Fruit fly (Drosophila melanogaster) whole organism, pupa: ENCODE data around the gene Prp18.

Experiments used
- CG10348 ChIP-seq: fragments of 200-800 bp; sonication (Bioruptor generic); IDR thresholded peaks from 2 replicates; pipeline ENCODE4 v1.3.6; 2022; ENCODE audit warnings: missing biosample characterization, missing genetic modification characterization
- CG12605 ChIP-seq: fragments of 200-800 bp; sonication (Bioruptor generic); IDR thresholded peaks from 2 replicates; pipeline ENCODE4 v1.3.6; 2022; ENCODE audit warnings: missing biosample characterization, missing genetic modification characterization
- CG13204 ChIP-seq: fragments of 200-800 bp; sonication (Bioruptor generic); optimal IDR thresholded peaks from 2 replicates; lab custom pipeline; 2018; ENCODE audit warnings: missing biosample characterization, mild to moderate bottlenecking, missing genetic modification characterization, moderate library complexity
- CG14655 ChIP-seq: fragments of 200-800 bp; sonication (Bioruptor generic); optimal IDR thresholded peaks from 3 replicates; lab custom pipeline; 2017; ENCODE audit warnings: mild to moderate bottlenecking, missing biosample characterization, missing genetic modification reagents, missing genetic modification characterization
- CG15710 ChIP-seq: fragments of 200-800 bp; sonication (Bioruptor generic); optimal IDR thresholded peaks from 2 replicates; lab custom pipeline; 2018; ENCODE audit warnings: missing biosample characterization, mild to moderate bottlenecking, missing genetic modification characterization, moderate library complexity
- CG17806 ChIP-seq: fragments of 200-800 bp; sonication (Bioruptor generic); optimal IDR thresholded peaks from 2 replicates; lab custom pipeline; 2018; ENCODE audit warnings: missing biosample characterization, mild to moderate bottlenecking, missing genetic modification characterization, moderate library complexity
- CG32121 ChIP-seq: fragments of 200-800 bp; sonication (Bioruptor generic); IDR thresholded peaks from 2 replicates; pipeline ENCODE4 v1.3.6; 2022; ENCODE audit warnings: missing biosample characterization, missing genetic modification characterization
- CG34367 ChIP-seq: fragments of 200-800 bp; sonication (Bioruptor generic); optimal IDR thresholded peaks from 2 replicates; lab custom pipeline; 2018; ENCODE audit warnings: missing biosample characterization, mild to moderate bottlenecking, missing genetic modification characterization
- CG4496 ChIP-seq: fragments of 200-800 bp; sonication (Bioruptor generic); IDR thresholded peaks from 3 replicates; pipeline ENCODE4 v1.3.6; 2022; ENCODE audit warnings: missing biosample characterization, missing genetic modification characterization
- CG8159 ChIP-seq: fragments of 200-800 bp; sonication (Bioruptor generic); optimal IDR thresholded peaks from 3 replicates; lab custom pipeline; 2018; ENCODE audit warnings: missing biosample characterization, mild to moderate bottlenecking, missing genetic modification characterization, moderate library complexity
- CG8301 ChIP-seq: fragments of 200-800 bp; sonication (Bioruptor generic); optimal IDR thresholded peaks from 2 replicates; lab custom pipeline; 2018; ENCODE audit warnings: missing biosample characterization, mild to moderate bottlenecking, missing genetic modification characterization
- CG9948 ChIP-seq: fragments of 200-800 bp; sonication (Bioruptor generic); optimal IDR thresholded peaks from 2 replicates; lab custom pipeline; 2018; ENCODE audit warnings: missing biosample characterization, mild to moderate bottlenecking, missing genetic modification characterization, moderate library complexity
- D1 ChIP-seq: fragments of 200-800 bp; sonication (Bioruptor generic); optimal IDR thresholded peaks from 2 replicates; lab custom pipeline; 2018; ENCODE audit warnings: missing biosample characterization, mild to moderate bottlenecking, missing genetic modification characterization, moderate library complexity
- EcR ChIP-seq: fragments of 200-800 bp; sonication (Bioruptor generic); optimal IDR thresholded peaks from 3 replicates; lab custom pipeline; 2019; ENCODE audit warnings: missing biosample characterization, missing genetic modification characterization, mild to moderate bottlenecking, moderate library complexity, missing genetic modification reagents
- Ets98B ChIP-seq: fragments of 200-800 bp; sonication (Bioruptor generic); IDR thresholded peaks from 2 replicates; pipeline ENCODE4 v1.3.6; 2022; ENCODE audit warnings: missing biosample characterization, missing genetic modification characterization
- Pif1A ChIP-seq: fragments of 200-800 bp; sonication (Bioruptor generic); optimal IDR thresholded peaks from 3 replicates; lab custom pipeline; 2016; ENCODE audit warnings: missing biosample characterization, missing genetic modification characterization
- Pif1B ChIP-seq: fragments of 200-800 bp; sonication (Bioruptor generic); optimal IDR thresholded peaks from 3 replicates; lab custom pipeline; 2016; ENCODE audit warnings: missing biosample characterization, missing genetic modification characterization
- Snoo ChIP-seq: fragments of 200-800 bp; sonication (Bioruptor generic); optimal IDR thresholded peaks from 3 replicates; lab custom pipeline; 2017; ENCODE audit warnings: missing biosample characterization, mild to moderate bottlenecking, missing genetic modification characterization, inconsistent platforms
- fd96Ca ChIP-seq: fragments of 200-800 bp; sonication (Bioruptor generic); IDR thresholded peaks from 3 replicates; pipeline ENCODE4 v1.3.6; 2022; ENCODE audit warnings: missing biosample characterization, missing genetic modification characterization
- gl ChIP-seq: fragments of 200-800 bp; sonication (Bioruptor generic); optimal IDR thresholded peaks from 2 replicates; lab custom pipeline; 2018; ENCODE audit warnings: missing biosample characterization, mild to moderate bottlenecking, missing genetic modification characterization
- rn ChIP-seq: fragments of 200-800 bp; sonication (Bioruptor generic); IDR thresholded peaks from 2 replicates; pipeline ENCODE4 v1.3.6; 2022; ENCODE audit warnings: missing biosample characterization, missing genetic modification characterization

Gene Prp18

dm6 chr3R:19036521-19037142, 5.6 kb upstream of the Prp18 start:
- TF ChIP-seq CG14655 (GFP tag; lab: Kevin White, UChicago) (no peak), CG8301 (tag; lab: Kevin White, UChicago) (no peak), CG9948 (tag; lab: Kevin White, UChicago) (no peak), CG8159 (tag; lab: Kevin White, UChicago) (no peak), Pif1B (GFP tag; lab: Kevin White, UChicago) (no peak)

- TF ChIP-seq CG14655 (GFP tag; lab: Kevin White, UChicago) (no peak), D1 (tag; lab: Kevin White, UChicago) (no peak), Ets98B (GFP tag; lab: Robert Waterston, UW) (peak; percentile 41)
- TF ChIP-seq, all 21 proteins: peak for 1
Observed at dm6 chr3R:19033238-19033637, 2.2 kb upstream of the Prp18 start, which contains the start of gene CG6026. Gene CG6026, plus strand, starts transcription at chr3R:19033538.

dm6 chr3R:19028758-19029157, 2.3 kb downstream of the Prp18 start, which contains the start of the genes GatA and P5cr:
Gene GatA, minus strand, starts transcription at chr3R:19028857.
Gene P5cr, plus strand, starts transcription at chr3R:19028931.
- TF ChIP-seq CG15710 (peak; percentile 70), Pif1A (GFP tag; lab: Kevin White, UChicago) (no peak), CG32121 (GFP tag; lab: Robert Waterston, UW) (peak; percentile 81), rn (GFP tag; lab: Robert Waterston, UW) (peak; percentile 70), fd96Ca (GFP tag; lab: Robert Waterston, UW) (peak; percentile 92), D1 (tag; lab: Kevin White, UChicago) (no peak), CG10348 (GFP tag; lab: Robert Waterston, UW) (peak; percentile 64; the same call in 1 of the 2 replicates), CG12605 (GFP tag; lab: Robert Waterston, UW) (peak; percentile 80), CG9948 (tag; lab: Kevin White, UChicago) (peak; percentile 59), CG4496 (peak; percentile 94), EcR (GFP tag; lab: Kevin White, UChicago) (peak; percentile 82), Pif1B (GFP tag; lab: Kevin White, UChicago) (no peak), CG34367 (tag; lab: Kevin White, UChicago) (peak; percentile 56), CG8159 (tag; lab: Kevin White, UChicago) (no peak), CG8301 (tag; lab: Kevin White, UChicago) (peak; percentile 69), Ets98B (GFP tag; lab: Robert Waterston, UW) (peak; percentile 94), gl (tag; lab: Kevin White, UChicago) (peak; percentile 45), CG13204 (GFP tag; lab: Kevin White, UChicago) (no peak), Snoo (tag; lab: Kevin White, UChicago) (peak; percentile 20), CG14655 (GFP tag; lab: Kevin White, UChicago) (no peak), CG17806 (tag; lab: Kevin White, UChicago) (peak; percentile 71)

- no peak for TF ChIP-seq Snoo (tag; lab: Kevin White, UChicago)
- TF ChIP-seq, all 21 proteins: peak for 0
Observed at dm6 chr3R:19027165-19027564, 3.9 kb downstream of the Prp18 start, which contains the start of gene NP15.6. Gene NP15.6, plus strand, starts transcription at chr3R:19027368.

dm6 chr3R:19024761-19025160, 6.3 kb downstream of the Prp18 start, which contains the start of gene CG14285:
Gene CG14285, plus strand, starts transcription at chr3R:19025099.
- TF ChIP-seq CG32121 (GFP tag; lab: Robert Waterston, UW), result peak; percentile 22; the same call in 1 of the 2 replicates
- no peak for TF ChIP-seq CG8301 (tag; lab: Kevin White, UChicago)
- TF ChIP-seq CG12605 (GFP tag; lab: Robert Waterston, UW), result no peak

- no peak for TF ChIP-seq CG8159 (tag; lab: Kevin White, UChicago)
- 0 out of 3 replicates have a peak, but pooled peaks have one; percentile 32 for TF ChIP-seq fd96Ca (GFP tag; lab: Robert Waterston, UW)
- no peak for TF ChIP-seq Pif1B (GFP tag; lab: Kevin White, UChicago)
- peak; percentile 45 for TF ChIP-seq Ets98B (GFP tag; lab: Robert Waterston, UW)
- TF ChIP-seq CG10348 (GFP tag; lab: Robert Waterston, UW), result no peak
- TF ChIP-seq Pif1A (GFP tag; lab: Kevin White, UChicago), result no peak
- peak; percentile 70 for TF ChIP-seq CG4496
- TF ChIP-seq CG32121 (GFP tag; lab: Robert Waterston, UW), result peak; percentile 32; the same call in 1 of the 2 replicates
- peak; percentile 13 for TF ChIP-seq CG15710
- TF ChIP-seq CG13204 (GFP tag; lab: Kevin White, UChicago), result no peak
Observed at dm6 chr3R:19023862-19024261, 7.2 kb downstream of the Prp18 start, which contains the start of the genes CG6005 and CG14286. Gene CG6005, minus strand, starts transcription at chr3R:19024030. Gene CG14286, plus strand, starts transcription at chr3R:19024092.
